Fruit fly (Drosophila melanogaster) whole organism, embryonic: Measurements from ENCODE around the gene CG31800.

ENCODE experiments used
- Atf6 ChIP-seq: fragments of 200-800 bp; sonication (Bioruptor generic); IDR thresholded peaks from 2 replicates; pipeline ENCODE4 v1.3.6; 2022; ENCODE audit warnings: missing biosample characterization, missing genetic modification characterization
- Blimp-1 ChIP-seq: fragments of 200-800 bp; sonication (Bioruptor generic); optimal IDR thresholded peaks from 3 replicates; lab custom pipeline; 2018; ENCODE audit warnings: missing biosample characterization, missing genetic modification characterization, mild to moderate bottlenecking, moderate library complexity, missing genetic modification reagents
- CG10209 ChIP-seq: fragments of 200-800 bp; sonication (Bioruptor generic); optimal IDR thresholded peaks from 3 replicates; lab custom pipeline; 2017; ENCODE audit warnings: missing biosample characterization, mild to moderate bottlenecking, missing genetic modification characterization, missing genetic modification reagents
- CG10959 ChIP-seq: fragments of 200-800 bp; sonication (Bioruptor generic); IDR thresholded peaks from 2 replicates; pipeline ENCODE4 v1.3.6; 2022; ENCODE audit warnings: missing biosample characterization, missing genetic modification characterization
- CG12219 ChIP-seq: fragments of 200-800 bp; sonication (Bioruptor generic); optimal IDR thresholded peaks from 3 replicates; lab custom pipeline; 2018; ENCODE audit warnings: missing biosample characterization, mild to moderate bottlenecking, missing genetic modification characterization
- CG14667 ChIP-seq: fragments of 200-800 bp; sonication (Bioruptor generic); IDR thresholded peaks from 2 replicates; pipeline ENCODE4 v1.3.6; 2022; ENCODE audit warnings: missing biosample characterization, missing genetic modification characterization
- CG14860 ChIP-seq: fragments of 200-800 bp; sonication (Bioruptor generic); IDR thresholded peaks from 3 replicates; pipeline ENCODE4 v1.3.6; 2022; ENCODE audit warnings: missing biosample characterization, missing genetic modification characterization; ENCODE audit not compliant: partially characterized antibody
- CG1602 ChIP-seq: fragments of 200-800 bp; sonication (Bioruptor generic); optimal IDR thresholded peaks from 3 replicates; lab custom pipeline; 2016; ENCODE audit warnings: missing biosample characterization, missing genetic modification characterization
- CG16813 ChIP-seq: fragments of 200-800 bp; sonication (Bioruptor generic); IDR thresholded peaks from 3 replicates; pipeline ENCODE4 v1.3.6; 2022; ENCODE audit warnings: missing biosample characterization, missing genetic modification characterization; ENCODE audit not compliant: partially characterized antibody
- CG18262 ChIP-seq: fragments of 200-800 bp; optimal IDR thresholded peaks from 3 replicates; lab custom pipeline; 2019; ENCODE audit warnings: missing biosample characterization, mild to moderate bottlenecking, missing genetic modification characterization, moderate library complexity
- CG18619 ChIP-seq: fragments of 200-800 bp; sonication (Bioruptor generic); optimal IDR thresholded peaks from 3 replicates; lab custom pipeline; 2017; ENCODE audit warnings: missing biosample characterization, mild to moderate bottlenecking, missing genetic modification characterization
- CG2116 ChIP-seq: fragments of 200-800 bp; sonication (Bioruptor generic); optimal IDR thresholded peaks from 3 replicates; lab custom pipeline; 2018; ENCODE audit warnings: missing biosample characterization, mild to moderate bottlenecking, missing genetic modification characterization
- CG2202 ChIP-seq: fragments of 200-800 bp; sonication (Bioruptor generic); optimal IDR thresholded peaks from 2 replicates; lab custom pipeline; 2018; ENCODE audit warnings: missing biosample characterization, mild to moderate bottlenecking, missing genetic modification characterization
- CG2889 ChIP-seq: fragments of 200-800 bp; sonication (Bioruptor generic); IDR thresholded peaks from 3 replicates; pipeline ENCODE4 v1.3.6; 2022; ENCODE audit warnings: missing biosample characterization, missing genetic modification characterization
- CG30020 ChIP-seq: fragments of 200-800 bp; optimal IDR thresholded peaks from 2 replicates; lab custom pipeline; 2019; ENCODE audit warnings: missing biosample characterization, mild to moderate bottlenecking, missing genetic modification characterization, moderate library complexity
- CG30403 ChIP-seq: fragments of 200-800 bp; sonication (Bioruptor generic); optimal IDR thresholded peaks from 3 replicates; lab custom pipeline; 2016; ENCODE audit warnings: missing biosample characterization, missing genetic modification characterization
- CG32532 ChIP-seq: fragments of 200-800 bp; sonication (Bioruptor generic); IDR thresholded peaks from 2 replicates; pipeline ENCODE4 v1.3.6; 2022; ENCODE audit warnings: missing biosample characterization, missing genetic modification characterization
- CG3726 ChIP-seq: fragments of 200-800 bp; sonication (Bioruptor generic); IDR thresholded peaks from 3 replicates; pipeline ENCODE4, ENCODE4 v1.3.6; 2022; ENCODE audit warnings: missing biosample characterization, missing genetic modification characterization
- CG4404 ChIP-seq: fragments of 200-800 bp; sonication (Bioruptor generic); IDR thresholded peaks from 2 replicates; pipeline ENCODE4 v1.3.6; 2022; ENCODE audit warnings: missing biosample characterization, missing genetic modification characterization
- CG7987 ChIP-seq: fragments of 200-800 bp; sonication (Bioruptor generic); optimal IDR thresholded peaks from 2 replicates; lab custom pipeline; 2018; ENCODE audit warnings: missing biosample characterization, mild to moderate bottlenecking, missing genetic modification characterization, moderate library complexity
- Chrac-16 ChIP-seq: fragments of 200-800 bp; sonication (Bioruptor generic); optimal IDR thresholded peaks from 3 replicates; lab custom pipeline; 2016; ENCODE audit warnings: missing biosample characterization, missing genetic modification characterization
- Dip2 ChIP-seq: fragments of 200-800 bp; sonication (Bioruptor generic); IDR thresholded peaks from 2 replicates; pipeline ENCODE4 v1.3.6; 2022; ENCODE audit warnings: missing biosample characterization, missing genetic modification characterization
- Fer2 ChIP-seq: fragments of 200-800 bp; sonication (Bioruptor generic); optimal IDR thresholded peaks from 2 replicates; lab custom pipeline; 2018; ENCODE audit warnings: missing biosample characterization, mild to moderate bottlenecking, missing genetic modification characterization, moderate library complexity
- Hand ChIP-seq: fragments of 200-800 bp; sonication (Bioruptor generic); optimal IDR thresholded peaks from 2 replicates; lab custom pipeline; 2017; ENCODE audit warnings: mild to moderate bottlenecking, missing biosample characterization, missing genetic modification reagents, missing genetic modification characterization
- Hmx ChIP-seq: fragments of 200-800 bp; sonication (Bioruptor generic); optimal IDR thresholded peaks from 2 replicates; lab custom pipeline; 2016; ENCODE audit warnings: missing biosample characterization, missing genetic modification characterization
- Hr39 ChIP-seq: fragments of >200 bp; optimal IDR thresholded peaks from 2 replicates; lab custom pipeline; 2017
- Nf-YA ChIP-seq: fragments of 200-800 bp; sonication (Bioruptor generic); IDR thresholded peaks from 2 replicates; pipeline ENCODE4 v1.3.6; 2022; ENCODE audit warnings: missing biosample characterization, missing genetic modification characterization
- Nf-YB ChIP-seq: fragments of 200-800 bp; sonication (Bioruptor generic); optimal IDR thresholded peaks from 3 replicates; lab custom pipeline; 2019; ENCODE audit warnings: missing biosample characterization, mild to moderate bottlenecking, missing genetic modification characterization, moderate library complexity
- Sry-β ChIP-seq: fragments of 200-800 bp; sonication (Bioruptor generic); optimal IDR thresholded peaks from 2 replicates; lab custom pipeline; 2018; ENCODE audit warnings: missing biosample characterization, mild to moderate bottlenecking, missing genetic modification characterization, moderate library complexity
- Taf1 ChIP-seq: fragments of 200-800 bp; sonication (Bioruptor generic); IDR thresholded peaks from 2 replicates; pipeline ENCODE4 v1.3.6; 2022; ENCODE audit warnings: missing biosample characterization, missing genetic modification characterization
- Trl ChIP-seq, 3 experiments: fragments of >200 bp in 2 of 3; fragments of 200-800 bp in 1 of 3; sonication (Bioruptor generic) in 1 of 3; optimal IDR thresholded peaks; 2 replicates in 1 of 3; 3 replicates in 2 of 3; lab custom pipeline; 2016 to 2017; ENCODE audit warnings: missing biosample characterization in 1 of 3, missing genetic modification characterization in 1 of 3
- ab ChIP-seq: fragments of 200-800 bp; sonication (Bioruptor generic); optimal IDR thresholded peaks from 2 replicates; lab custom pipeline; 2016; ENCODE audit warnings: missing biosample characterization, missing genetic modification characterization
- bowl ChIP-seq: fragments of 200-800 bp; sonication (Bioruptor generic); IDR thresholded peaks from 2 replicates; pipeline ENCODE4 v1.3.6; 2022; ENCODE audit warnings: missing biosample characterization, missing genetic modification characterization
- cad ChIP-seq: fragments of >200 bp; optimal IDR thresholded peaks from 2 replicates; lab custom pipeline; 2017; ENCODE audit warnings: missing biosample characterization, missing genetic modification characterization
- dati ChIP-seq: fragments of 200-800 bp; sonication (Bioruptor generic); IDR thresholded peaks from 2 replicates; pipeline ENCODE4 v1.3.6; 2022; ENCODE audit warnings: missing biosample characterization, missing genetic modification characterization
- dmrt11E ChIP-seq: fragments of 200-800 bp; sonication (Bioruptor generic); optimal IDR thresholded peaks from 3 replicates; lab custom pipeline; 2018; ENCODE audit warnings: missing biosample characterization, mild to moderate bottlenecking, missing genetic modification characterization, moderate library complexity
- fru ChIP-seq: fragments of >200 bp; optimal IDR thresholded peaks from 2 replicates; lab custom pipeline; 2017
- grau ChIP-seq: fragments of 200-800 bp; optimal IDR thresholded peaks from 3 replicates; lab custom pipeline; 2019; ENCODE audit warnings: missing biosample characterization, mild to moderate bottlenecking, missing genetic modification characterization, moderate library complexity
- gsb-n ChIP-seq: fragments of 200-800 bp; sonication (Bioruptor generic); optimal IDR thresholded peaks from 3 replicates; lab custom pipeline; 2018; ENCODE audit warnings: missing biosample characterization, mild to moderate bottlenecking, missing genetic modification characterization
- hth ChIP-seq: fragments of >200 bp; optimal IDR thresholded peaks from 2 replicates; lab custom pipeline; 2017; ENCODE audit warnings: inconsistent platforms
- ken ChIP-seq: fragments of 200-800 bp; sonication (Bioruptor generic); IDR thresholded peaks from 3 replicates; pipeline ENCODE4 v1.3.6; 2022; ENCODE audit warnings: missing biosample characterization, missing genetic modification characterization
- lbe ChIP-seq: fragments of 200-800 bp; sonication (Bioruptor generic); optimal IDR thresholded peaks from 2 replicates; lab custom pipeline; 2016; ENCODE audit warnings: missing biosample characterization, mild to moderate bottlenecking, missing genetic modification characterization
- maf-S ChIP-seq: fragments of 200-800 bp; sonication (Bioruptor generic); optimal IDR thresholded peaks from 2 replicates; lab custom pipeline; 2016; ENCODE audit warnings: missing biosample characterization, missing genetic modification characterization
- mld ChIP-seq: fragments of 200-800 bp; sonication (Bioruptor generic); IDR thresholded peaks from 3 replicates; pipeline ENCODE4 v1.3.6; 2022; ENCODE audit warnings: missing biosample characterization, missing genetic modification characterization; ENCODE audit not compliant: partially characterized antibody
- nmo ChIP-seq: fragments of 200-800 bp; sonication (Bioruptor generic); optimal IDR thresholded peaks from 2 replicates; lab custom pipeline; 2018; ENCODE audit warnings: missing biosample characterization, mild to moderate bottlenecking, missing genetic modification characterization, moderate library complexity
- pnt ChIP-seq: fragments of 200-800 bp; sonication (Bioruptor generic); optimal IDR thresholded peaks from 3 replicates; lab custom pipeline; 2016; ENCODE audit warnings: missing biosample characterization, missing genetic modification characterization
- tio ChIP-seq: fragments of 200-800 bp; sonication (Bioruptor generic); optimal IDR thresholded peaks from 2 replicates; lab custom pipeline; 2017; ENCODE audit warnings: missing biosample characterization, missing genetic modification characterization, inconsistent platforms
- tna ChIP-seq: fragments of 200-800 bp; sonication (Bioruptor generic); IDR thresholded peaks from 2 replicates; pipeline ENCODE4 v1.3.6; 2022; ENCODE audit warnings: missing biosample characterization, missing genetic modification characterization; ENCODE audit not compliant: partially characterized antibody
- trh ChIP-seq: fragments of 200-800 bp; sonication (Bioruptor generic); optimal IDR thresholded peaks from 2 replicates; lab custom pipeline; 2016; ENCODE audit warnings: missing biosample characterization, missing genetic modification characterization
- tup ChIP-seq: fragments of 200-800 bp; sonication (Bioruptor generic); optimal IDR thresholded peaks from 2 replicates; lab custom pipeline; 2016; ENCODE audit warnings: missing biosample characterization, mild to moderate bottlenecking, missing genetic modification characterization, moderate library complexity
- vvl ChIP-seq: fragments of 200-800 bp; sonication (Bioruptor generic); IDR thresholded peaks from 2 replicates; pipeline ENCODE4 v1.3.6; 2022; ENCODE audit warnings: missing biosample characterization, missing genetic modification characterization
- wdn ChIP-seq: fragments of 200-800 bp; sonication (Bioruptor generic); IDR thresholded peaks from 2 replicates; pipeline ENCODE4 v1.3.6; 2022; ENCODE audit warnings: missing biosample characterization, missing genetic modification characterization

Gene CG31800

dm6 chr2L:19002959-19003371 is 31.4 kb downstream of the CG31800 start, which contains the start of gene CG31793 (continued):
- TF ChIP-seq pnt (no peak), ken (GFP tag; lab: Robert Waterston, UW) (no peak), Sry-β (no peak), CG10959 (GFP tag; lab: Robert Waterston, UW) (no peak), bowl (no peak), mld (no peak), Fer2 (no peak), Hand (peak; percentile 55), CG12219 (GFP tag; lab: Kevin White, UChicago) (peak; percentile 7), lbe (GFP tag; lab: Kevin White, UChicago) (peak; percentile 54), ab (no peak), tio (no peak), Trl (optimal IDR thresholded peaks at IDR 0.05; lab: Kevin White, UChicago) (no peak), Trl (GFP tag; optimal IDR thresholded peaks at IDR 0.05; lab: Kevin White, UChicago) (no peak), Taf1 (no peak), CG1602 (GFP tag; lab: Kevin White, UChicago) (peak; percentile 3), Atf6 (GFP tag; lab: Robert Waterston, UW) (peak; percentile 64), CG16813 (GFP tag; lab: Robert Waterston, UW) (no peak), CG14667 (no peak), CG2116 (GFP tag; lab: Kevin White, UChicago) (peak; percentile 1), tna (GFP tag; lab: Robert Waterston, UW) (no peak), CG30403 (GFP tag; lab: Kevin White, UChicago) (peak; percentile 50), maf-S (GFP tag; lab: Kevin White, UChicago) (no peak), fru (lab: Kevin White, UChicago) (no peak), gsb-n (tag; lab: Kevin White, UChicago) (no peak), Dip2 (no peak), CG10209 (peak; percentile 53), CG7987 (GFP tag; lab: Kevin White, UChicago) (no peak), Chrac-16 (no peak), tup (GFP tag; lab: Kevin White, UChicago) (no peak), Nf-YB (GFP tag; lab: Kevin White, UChicago) (peak; percentile 19), CG3726 (GFP tag; lab: Robert Waterston, UW) (no peak), CG4404 (GFP tag; lab: Robert Waterston, UW) (no peak), vvl (GFP tag; lab: Robert Waterston, UW) (peak; percentile 49), cad (GFP tag; lab: Kevin White, UChicago) (no peak), dati (GFP tag; lab: Robert Waterston, UW) (no peak), CG2889 (GFP tag; lab: Robert Waterston, UW) (no peak), Hmx (GFP tag; lab: Kevin White, UChicago) (no peak), Hr39 (lab: Kevin White, UChicago) (no peak), dmrt11E (tag; lab: Kevin White, UChicago) (no peak), CG30020 (tag; lab: Kevin White, UChicago) (peak; percentile 4), CG18619 (GFP tag; lab: Kevin White, UChicago) (peak; percentile 32), grau (tag; lab: Kevin White, UChicago) (peak; percentile 72), CG32532 (peak; percentile 71; the same call in 1 of the 2 replicates), hth (no peak), CG14860 (GFP tag; lab: Robert Waterston, UW) (no peak), CG18262 (tag; lab: Kevin White, UChicago) (peak; percentile 57), Nf-YA (GFP tag; lab: Robert Waterston, UW) (no peak), Blimp-1 (GFP tag; lab: Kevin White, UChicago) (no peak), CG2202 (no peak), nmo (GFP tag; lab: Kevin White, UChicago) (peak; percentile 30), wdn (no peak), trh (no peak)
